Worm (Caenorhabditis elegans): Measurements from ENCODE around the gene srj-10.

DNA sequence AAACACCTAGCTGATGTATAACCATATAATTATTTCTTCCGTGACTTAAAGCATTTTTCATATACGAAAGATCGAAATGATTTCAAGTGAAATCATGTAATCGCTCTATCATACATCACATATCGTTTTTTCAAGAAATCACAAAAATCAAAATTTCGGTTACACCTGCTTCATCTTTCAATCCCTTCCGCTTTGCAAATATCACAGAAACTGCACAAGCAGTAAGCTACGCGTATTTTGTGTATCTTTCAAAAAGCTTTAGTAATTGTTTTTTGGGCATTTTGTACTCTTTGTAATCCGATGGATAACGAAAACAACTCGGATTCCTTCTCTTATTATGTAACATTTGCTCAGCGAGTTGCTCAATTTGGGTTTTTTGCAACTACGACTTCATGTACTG, 41.6 kb upstream of the srj-10 start, which contains the start of gene str-25:
- no peak for TF ChIP-seq him-1 (tag; optimal IDR thresholded peaks at IDR 0.05)
- no peak for TF ChIP-seq dao-5 (tag; optimal IDR thresholded peaks at IDR 0.05)

Data from whole organism, L4/young adult.